Worm (Caenorhabditis elegans): ENCODE measurements around the gene spot-1.

DNA sequence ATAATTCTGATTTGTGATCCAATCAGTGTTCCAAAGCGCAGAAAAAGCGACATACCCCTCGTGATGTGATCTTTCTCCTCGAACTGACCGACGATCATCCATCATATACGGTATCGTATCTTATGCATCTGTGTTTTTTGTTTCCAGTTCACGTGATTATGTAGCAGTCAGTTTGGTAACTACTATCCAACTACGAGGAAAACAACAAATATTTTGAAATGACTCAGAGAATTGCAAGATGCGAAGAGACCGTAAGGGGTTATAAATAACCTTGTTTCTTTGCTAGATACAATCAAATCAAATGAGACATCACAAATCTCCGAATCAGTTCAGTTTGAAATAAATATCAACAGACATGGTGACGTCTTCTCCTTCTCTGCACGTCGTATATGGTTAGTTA is 23.1 kb upstream of the spot-1 start:
- TF ChIP-seq fkh-4 (tag; optimal IDR thresholded peaks at IDR 0.05; ENCODE audit: borderline replicate concordance) (no peak), aly-2 (tag; optimal IDR thresholded peaks at IDR 0.05) (no peak), unc-98 (GFP tag; IDR thresholded peaks at IDR 0.05) (no peak), irx-1 (tag; optimal IDR thresholded peaks at IDR 0.05) (no peak), xbp-1 (tag; optimal IDR thresholded peaks at IDR 0.05) (no peak), blmp-1 (tag; optimal IDR thresholded peaks at IDR 0.05) (peak; percentile 64), nhr-19 (GFP tag; conservative IDR thresholded peaks at IDR 0.05) (peak; percentile 57), ceh-82 (tag; optimal IDR thresholded peaks at IDR 0.05) (no peak), nhr-28 (tag; optimal IDR thresholded peaks at IDR 0.05) (no peak), ztf-11 (tag; optimal IDR thresholded peaks at IDR 0.05) (no peak), ama-1 (optimal IDR thresholded peaks at IDR 0.05) (no peak), pqm-1 (tag; optimal IDR thresholded peaks at IDR 0.05) (no peak), lin-13 (GFP tag; optimal IDR thresholded peaks at IDR 0.05) (peak; percentile 31), aha-1 (tag; optimal IDR thresholded peaks at IDR 0.05) (no peak)
